Worm (Caenorhabditis elegans) whole organism, L1 larva: ENCODE results near the gene Y51H4A.937.

Experiments used
- ama-1 ChIP-seq: fragments of 150-350 bp; optimal IDR thresholded peaks from 2 replicates; lab custom pipeline; 2014
- egl-27 ChIP-seq, 2 experiments: fragments of 150-350 bp in 1 of 2; sonication (generic microtip); optimal IDR thresholded peaks; 3 replicates each; lab custom pipeline; 2017 to 2018; ENCODE audit warnings: missing biosample characterization in 2 of 2, missing genetic modification characterization in 2 of 2, missing genetic modification reagents in 2 of 2
- elt-2 ChIP-seq: sonication (generic microtip); optimal IDR thresholded peaks from 2 replicates; lab custom pipeline; 2016; ENCODE audit warnings: missing genetic modification characterization, mild to moderate bottlenecking, inconsistent platforms, missing compliant biosample characterization, missing genetic modification reagents
- lin-39 ChIP-seq: fragments of 150-350 bp; optimal IDR thresholded peaks from 2 replicates; lab custom pipeline; 2014; ENCODE audit warnings: missing biosample characterization, missing genetic modification reagents, missing genetic modification characterization
- lsy-2 ChIP-seq, 2 experiments: fragments of 150-350 bp; optimal IDR thresholded peaks; 2 replicates each; lab custom pipeline; 2014; ENCODE audit warnings: missing biosample characterization in 2 of 2, missing genetic modification characterization in 2 of 2
- nhr-11 ChIP-seq: fragments of 150-350 bp; optimal IDR thresholded peaks from 2 replicates; lab custom pipeline; 2014; ENCODE audit warnings: missing biosample characterization, missing genetic modification characterization
- pqm-1 ChIP-seq: sonication (generic microtip); optimal IDR thresholded peaks from 3 replicates; lab custom pipeline; 2017; ENCODE audit warnings: missing biosample characterization, missing genetic modification characterization
- snpc-4 ChIP-seq: fragments of 150-350 bp; optimal IDR thresholded peaks from 2 replicates; lab custom pipeline; 2014; ENCODE audit warnings: missing biosample characterization, missing genetic modification characterization
- tbx-2 ChIP-seq: sonication (generic microtip); optimal IDR thresholded peaks from 2 replicates; lab custom pipeline; 2016; ENCODE audit warnings: missing genetic modification characterization, missing compliant biosample characterization

ce11 chrIV:16528375-16528774 is at the start of gene Y51H4A.937:
- TF ChIP-seq pqm-1 (tag; lab: Kevin White, UChicago) (no peak), lin-39 (tag; lab: Kevin White, UChicago) (no peak), snpc-4 (no peak), egl-27 (tag; optimal IDR thresholded peaks at IDR 0.05; lab: Kevin White, UChicago) (no peak), ama-1 (lab: Kevin White, UChicago) (no peak), nhr-11 (no peak), elt-2 (no peak), tbx-2 (tag; lab: Kevin White, UChicago) (no peak), lsy-2 (tag; optimal IDR thresholded peaks at IDR 0.05; lab: Kevin White, UChicago) (no peak)
